Worm (Caenorhabditis elegans) whole organism, L4 larva: ENCODE results near the gene VM106R.1.

Experiments
- mdl-1 ChIP-seq, 2 experiments: fragments of 150-350 bp in 1 of 2; sonication (generic microtip) in 1 of 2; optimal IDR thresholded peaks; 2 replicates each; lab custom pipeline; 2014 to 2017; ENCODE audit warnings: missing biosample characterization in 2 of 2, missing genetic modification characterization in 2 of 2
- zfp-2 ChIP-seq: sonication (generic microtip); optimal IDR thresholded peaks from 2 replicates; lab custom pipeline; 2016; ENCODE audit warnings: mild to moderate bottlenecking, missing genetic modification characterization, missing compliant biosample characterization
- ztf-7 ChIP-seq: fragments of 150-350 bp; optimal IDR thresholded peaks from 2 replicates; lab custom pipeline; 2014; ENCODE audit warnings: missing biosample characterization, missing genetic modification characterization

DNA sequence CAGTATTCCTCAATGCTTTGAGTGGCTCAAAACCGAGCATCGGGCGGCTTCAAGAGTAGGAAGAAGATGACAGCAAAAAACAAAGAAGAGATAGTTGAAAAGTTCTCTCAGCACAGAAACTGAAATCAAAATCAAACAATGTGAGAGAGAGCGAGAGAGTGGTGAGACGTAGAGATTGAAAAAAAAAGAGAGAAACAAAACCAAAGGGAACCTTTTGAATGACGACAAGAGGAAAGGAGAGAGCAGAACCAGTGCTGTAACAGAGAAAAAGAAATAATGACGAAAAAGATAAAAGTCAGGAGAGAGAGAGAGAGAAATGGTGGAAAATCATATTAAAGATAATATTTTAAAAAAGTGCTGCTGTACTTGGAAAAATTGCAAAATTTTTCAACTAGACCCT, 38.2 kb upstream of the VM106R.1 start:
- no peak for TF ChIP-seq ztf-7
- no peak for TF ChIP-seq zfp-2 (tag; lab: Kevin White, UChicago)
- TF ChIP-seq mdl-1 (tag; optimal IDR thresholded peaks at IDR 0.05; lab: Kevin White, UChicago) = no peak
